Worm (Caenorhabditis elegans) whole organism, L3 larva: Measurements from ENCODE around the gene col-116.

Source experiments
- R02D3.7 ChIP-seq: fragments of 150-350 bp; optimal IDR thresholded peaks from 2 replicates; lab custom pipeline; 2014; ENCODE audit warnings: missing biosample characterization, missing genetic modification characterization
- ama-1 ChIP-seq: fragments of 150-350 bp; optimal IDR thresholded peaks from 2 replicates; lab custom pipeline; 2018
- ceh-16 ChIP-seq: sonication (generic microtip); optimal IDR thresholded peaks from 2 replicates; lab custom pipeline; 2017; ENCODE audit warnings: missing biosample characterization, missing genetic modification characterization
- ceh-82 ChIP-seq: fragments of 150-350 bp; optimal IDR thresholded peaks from 2 replicates; lab custom pipeline; 2014; ENCODE audit warnings: missing biosample characterization, missing genetic modification characterization
- daf-12 ChIP-seq: fragments of 150-350 bp; optimal IDR thresholded peaks from 2 replicates; lab custom pipeline; 2014; ENCODE audit warnings: missing biosample characterization, missing genetic modification reagents, missing genetic modification characterization
- egl-5 ChIP-seq: fragments of 150-350 bp; optimal IDR thresholded peaks from 2 replicates; lab custom pipeline; 2017; ENCODE audit warnings: missing biosample characterization, missing genetic modification reagents, missing genetic modification characterization, inconsistent platforms
- elt-2 ChIP-seq: sonication (generic microtip); optimal IDR thresholded peaks from 2 replicates; lab custom pipeline; 2016; ENCODE audit warnings: missing genetic modification reagents, mild to moderate bottlenecking, missing genetic modification characterization, missing compliant biosample characterization
- fkh-2 ChIP-seq: fragments of 150-350 bp; optimal IDR thresholded peaks from 2 replicates; lab custom pipeline; 2014; ENCODE audit warnings: missing biosample characterization, missing genetic modification reagents, missing genetic modification characterization
- hmg-11 ChIP-seq: sonication (generic microtip); optimal IDR thresholded peaks from 2 replicates; lab custom pipeline; 2016; ENCODE audit warnings: missing genetic modification characterization, missing compliant biosample characterization
- jun-1 ChIP-seq: fragments of 150-350 bp; optimal IDR thresholded peaks from 2 replicates; lab custom pipeline; 2014; ENCODE audit warnings: missing biosample characterization, missing genetic modification reagents, missing genetic modification characterization
- lsy-12 ChIP-seq: sonication (generic microtip); optimal IDR thresholded peaks from 2 replicates; lab custom pipeline; 2016; ENCODE audit warnings: mild to moderate bottlenecking, missing genetic modification characterization, missing compliant biosample characterization
- nhr-23 ChIP-seq: fragments of 150-350 bp; optimal IDR thresholded peaks from 2 replicates; lab custom pipeline; 2014; ENCODE audit warnings: missing biosample characterization, missing genetic modification reagents, missing genetic modification characterization
- nhr-237 ChIP-seq: fragments of 150-350 bp; optimal IDR thresholded peaks from 2 replicates; lab custom pipeline; 2014; ENCODE audit warnings: missing biosample characterization, missing genetic modification characterization
- nhr-25 ChIP-seq: sonication (generic microtip); optimal IDR thresholded peaks from 2 replicates; lab custom pipeline; 2017; ENCODE audit warnings: missing biosample characterization, missing genetic modification characterization
- nhr-43 ChIP-seq: sonication (generic microtip); optimal IDR thresholded peaks from 2 replicates; lab custom pipeline; 2016; ENCODE audit warnings: mild to moderate bottlenecking, missing genetic modification characterization, missing compliant biosample characterization; ENCODE audit not compliant: poor library complexity, severe bottlenecking
- nhr-77 ChIP-seq: fragments of 150-350 bp; optimal IDR thresholded peaks from 2 replicates; lab custom pipeline; 2014; ENCODE audit warnings: missing biosample characterization, missing genetic modification characterization
- pha-4 ChIP-seq: fragments of 150-350 bp; optimal IDR thresholded peaks from 2 replicates; lab custom pipeline; 2014; ENCODE audit warnings: missing biosample characterization, missing genetic modification reagents, missing genetic modification characterization
- skn-1 ChIP-seq: fragments of 150-350 bp; optimal IDR thresholded peaks from 2 replicates; lab custom pipeline; 2014; ENCODE audit warnings: missing biosample characterization, missing genetic modification characterization
- tbx-2 ChIP-seq: sonication (generic microtip); optimal IDR thresholded peaks from 2 replicates; lab custom pipeline; 2016; ENCODE audit warnings: mild to moderate bottlenecking, missing genetic modification characterization, missing compliant biosample characterization
- unc-39 ChIP-seq: sonication (generic microtip); optimal IDR thresholded peaks from 4 replicates; lab custom pipeline; 2017; ENCODE audit warnings: missing biosample characterization, missing genetic modification characterization
- ztf-4 ChIP-seq: fragments of 150-350 bp; optimal IDR thresholded peaks from 2 replicates; lab custom pipeline; 2014; ENCODE audit warnings: missing biosample characterization, missing genetic modification characterization

The col-116 gene

DNA sequence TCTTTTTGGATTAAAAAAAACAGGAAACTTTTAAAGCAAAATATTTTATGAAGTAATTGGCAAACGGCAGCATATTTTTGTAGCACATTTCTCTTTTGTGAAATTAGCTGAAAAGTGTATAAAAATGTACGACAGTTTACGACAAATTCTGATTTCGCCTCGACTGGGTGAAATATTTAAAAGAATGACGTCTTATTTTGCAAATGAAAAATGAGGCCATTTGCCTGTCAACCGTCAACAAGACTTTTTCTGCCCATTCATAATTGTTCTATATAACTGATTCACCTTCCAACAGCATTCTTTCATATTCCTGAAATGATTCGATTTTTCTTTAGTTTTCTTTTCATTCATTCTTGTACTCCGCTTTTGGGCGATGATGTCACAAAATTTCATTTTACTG lies at the start of gene col-116, which contains the start of gene F17E9.2:
col-116 (plus strand) TSS at position 315 of the 400 bp plus-strand sequence.
F17E9.2 (plus strand) TSS at position 301 of the 400 bp plus-strand sequence.
- TF ChIP-seq tbx-2 (tag; lab: Kevin White, UChicago) = no peak

ce11 chrIV:8307408-8307807 lies 48.3 kb upstream of the col-116 start:
- TF ChIP-seq nhr-43 (tag; lab: Kevin White, UChicago) = peak; percentile 37
- TF ChIP-seq R02D3.7 = no peak

ce11 chrIV:8312105-8312504 lies 43.6 kb upstream of the col-116 start:
- TF ChIP-seq elt-2 (tag; lab: Kevin White, UChicago) (no peak), egl-5 (tag; lab: Kevin White, UChicago) (no peak), skn-1 (tag; lab: Kevin White, UChicago) (no peak), pha-4 (tag; lab: Kevin White, UChicago) (no peak), nhr-23 (tag; lab: Kevin White, UChicago) (no peak), unc-39 (tag; lab: Kevin White, UChicago) (no peak), tbx-2 (tag; lab: Kevin White, UChicago) (no peak), hmg-11 (tag; lab: Kevin White, UChicago) (no peak)
- TF ChIP-seq, all 47 proteins: peak for 0

DNA sequence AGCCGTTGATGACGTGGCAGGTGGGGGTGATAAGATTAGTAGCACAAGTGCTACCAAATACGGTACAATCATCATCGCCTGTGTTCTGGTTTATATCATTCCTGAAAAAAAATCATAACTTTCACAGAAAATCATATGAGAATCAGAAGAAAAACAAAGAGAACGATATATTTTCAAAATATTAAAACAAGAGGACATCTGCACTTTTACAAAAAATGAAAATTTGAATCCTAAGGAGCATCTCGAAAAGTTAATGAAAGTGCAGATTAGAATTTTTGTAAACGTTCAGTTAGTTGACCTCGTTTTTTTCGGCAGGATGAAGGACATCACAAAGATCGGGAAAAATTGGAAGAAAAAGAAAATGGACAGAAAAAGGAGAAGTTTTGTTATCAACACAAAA lies 42.9 kb upstream of the col-116 start, which contains the start of gene F35H10.10:
F35H10.10 (minus strand) TSS at position 101 of the 400 bp plus-strand sequence.
- TF ChIP-seq daf-12 (no peak), nhr-23 (tag; lab: Kevin White, UChicago) (peak; percentile 21)
- TF ChIP-seq, all 47 proteins: peak for 1

DNA sequence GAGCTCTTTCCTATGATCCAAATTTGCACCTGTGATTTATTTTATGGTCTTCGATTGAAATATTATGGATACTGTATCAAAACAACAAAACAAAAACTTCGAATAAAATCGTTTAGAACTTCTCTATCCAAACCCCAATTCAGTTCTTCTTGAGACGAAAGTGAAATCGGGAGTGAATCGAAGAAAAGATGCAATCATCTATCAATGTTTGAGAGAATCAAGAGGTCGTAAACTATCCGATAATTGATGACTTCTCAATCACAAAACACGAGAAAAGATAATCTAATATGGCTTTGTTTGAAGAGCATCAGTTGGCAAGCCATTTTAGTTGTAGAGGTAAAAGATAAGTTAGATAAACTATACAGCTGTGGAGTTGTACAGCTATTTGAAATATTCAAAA lies 37.9 kb upstream of the col-116 start:
- TF ChIP-seq nhr-23 (tag; lab: Kevin White, UChicago) (peak; percentile 34), ceh-82 (no peak)

DNA sequence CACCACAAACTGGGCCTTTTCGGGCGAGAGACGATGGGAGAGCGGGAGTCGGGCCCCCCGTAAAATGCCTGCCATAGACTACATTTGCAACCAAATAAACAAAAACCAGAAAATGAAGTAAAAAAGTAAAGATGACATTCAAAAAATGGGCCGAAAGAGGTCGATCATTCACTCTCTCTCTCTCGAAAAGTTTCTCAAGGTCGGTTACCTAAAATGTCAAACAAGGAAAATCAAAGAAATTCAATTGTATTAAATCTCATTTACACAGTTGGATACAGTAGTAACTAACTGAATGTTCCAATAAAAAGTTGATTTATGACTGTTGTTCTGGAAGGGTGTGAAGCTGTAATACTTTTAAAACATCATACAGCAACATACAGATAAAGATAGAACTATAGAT lies 36.9 kb upstream of the col-116 start:
- TF ChIP-seq ama-1 (lab: Kevin White, UChicago) (no peak), nhr-25 (tag; lab: Kevin White, UChicago) (peak; percentile 27)

DNA sequence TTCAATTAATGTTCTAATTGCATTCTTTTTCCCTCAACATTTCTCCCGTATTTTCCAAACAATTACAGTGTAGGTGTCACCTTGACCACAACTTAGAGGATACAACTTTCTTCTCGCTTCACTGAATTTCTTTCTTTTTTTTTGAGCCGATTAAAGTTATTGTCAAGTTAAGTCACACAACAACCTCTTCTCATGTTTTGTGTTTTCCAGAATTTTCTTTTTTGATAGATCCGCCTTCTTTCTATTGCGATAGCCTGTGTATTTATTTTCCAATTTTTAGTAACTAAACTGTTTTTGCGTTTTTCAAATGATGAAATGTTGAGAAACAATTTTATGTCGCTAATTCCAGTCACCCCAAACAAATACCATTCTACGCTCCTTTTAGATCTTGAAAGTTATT lies 30.0 kb upstream of the col-116 start, which contains the start of gene F35H10.3:
F35H10.3 (plus strand) TSS at position 301 of the 400 bp plus-strand sequence.
- no peak for TF ChIP-seq ceh-16

ce11 chrIV:8328913-8329312 lies 26.8 kb upstream of the col-116 start, which contains the start of gene F35H10.2:
TSS of gene F35H10.2 (plus strand) at chrIV:8329213.
- TF ChIP-seq tbx-2 (tag; lab: Kevin White, UChicago) (no peak), fkh-2 (tag; lab: Kevin White, UChicago) (no peak), nhr-43 (tag; lab: Kevin White, UChicago) (no peak), ama-1 (lab: Kevin White, UChicago) (no peak), jun-1 (tag; lab: Kevin White, UChicago) (no peak), nhr-25 (tag; lab: Kevin White, UChicago) (no peak), ztf-4 (tag; lab: Kevin White, UChicago) (no peak), nhr-237 (tag; lab: Kevin White, UChicago) (no peak), lsy-12 (tag; lab: Kevin White, UChicago) (no peak)

DNA sequence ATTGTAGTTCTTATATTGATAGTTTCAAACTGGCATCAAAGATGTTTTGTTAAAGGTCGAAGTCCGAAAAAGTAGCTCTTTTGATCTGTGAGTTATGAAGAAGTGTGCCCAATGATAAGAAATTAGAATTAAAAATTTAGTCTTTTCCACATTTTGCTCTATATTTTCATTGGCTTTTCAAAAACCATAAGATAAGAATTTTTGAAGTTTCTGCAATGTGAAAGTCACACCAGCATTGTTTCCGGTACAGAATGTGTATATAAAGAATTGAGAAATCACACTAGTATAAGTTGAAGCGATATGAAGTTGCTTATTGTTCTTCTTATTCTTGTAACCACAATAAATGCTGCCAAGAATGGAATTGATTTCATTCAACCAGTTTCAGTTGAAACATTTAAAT lies 23.2 kb upstream of the col-116 start, which contains the start of gene lys-10:
lys-10 (plus strand) TSS at position 301 of the 400 bp plus-strand sequence.
- no peak for TF ChIP-seq skn-1 (tag; lab: Kevin White, UChicago)

- no peak for TF ChIP-seq nhr-77
Measured at ce11 chrIV:8333034-8333433, 22.7 kb upstream of the col-116 start.
